Worm (Caenorhabditis elegans): Measurements from ENCODE around the gene raga-1.

Gene raga-1

ce11 chrII:11333846-11334638, 32.9 kb downstream of the raga-1 start (continued):
- TF ChIP-seq snpc-4 (GFP tag; optimal IDR thresholded peaks at IDR 0.05) (no peak), snpc-4 (tag; optimal IDR thresholded peaks at IDR 0.05) (peak; percentile 65 to 94 (median 93)), cebp-2 (GFP tag; IDR thresholded peaks at IDR 0.05) (peak; percentile 85; the same call in 1 of the 2 replicates), K12H6.12 (tag; optimal IDR thresholded peaks at IDR 0.05) (no peak), ama-1 (optimal IDR thresholded peaks at IDR 0.05) (no peak), ama-1 (GFP tag; optimal IDR thresholded peaks at IDR 0.05) (peak in 1 of 2 experiments; percentile 48), ets-4 (GFP tag; optimal IDR thresholded peaks at IDR 0.05) (no peak), B0035.1 (tag; optimal IDR thresholded peaks at IDR 0.05) (no peak), F10E7.11 (tag; optimal IDR thresholded peaks at IDR 0.05) (no peak), die-1 (tag; optimal IDR thresholded peaks at IDR 0.05) (peak; percentile 13), rpc-1 (optimal IDR thresholded peaks at IDR 0.05) (peak; percentile 60), rpc-1 (tag; optimal IDR thresholded peaks at IDR 0.05) (peak; percentile 73), attf-6 (GFP tag; IDR thresholded peaks at IDR 0.05) (no peak), lin-26 (GFP tag; IDR thresholded peaks at IDR 0.05) (peak; percentile 84), lin-40 (tag; optimal IDR thresholded peaks at IDR 0.05) (peak; percentile 7), nhr-80 (tag; optimal IDR thresholded peaks at IDR 0.05) (peak; percentile 48), ztf-25 (GFP tag; IDR thresholded peaks at IDR 0.05) (peak; percentile 62; the same call in 1 of the 2 replicates), nhr-179 (tag; optimal IDR thresholded peaks at IDR 0.05) (no peak), B0019.2 (GFP tag; conservative IDR thresholded peaks at IDR 0.05) (no peak), lsy-27 (tag; optimal IDR thresholded peaks at IDR 0.05; ENCODE audit: borderline replicate concordance, insufficient read depth) (no peak), T07F8.4 (tag; optimal IDR thresholded peaks at IDR 0.05) (no peak), ceh-100 (GFP tag; IDR thresholded peaks at IDR 0.05) (peak; percentile 53; the same call in 1 of the 2 replicates), lsl-1 (GFP tag; optimal IDR thresholded peaks at IDR 0.05) (peak; percentile 17), lag-1 (GFP tag; IDR thresholded peaks at IDR 0.05) (no peak), F22D6.2 (tag; optimal IDR thresholded peaks at IDR 0.05) (no peak), ceh-79 (tag; optimal IDR thresholded peaks at IDR 0.05) (no peak), pbrm-1 (GFP tag; IDR thresholded peaks at IDR 0.05) (0 out of 2 replicates have a peak, but pooled peaks have one; percentile 28), aptf-2 (GFP tag; conservative IDR thresholded peaks at IDR 0.05) (no peak), ceh-91 (GFP tag; IDR thresholded peaks at IDR 0.05) (no peak), F23B12.7 (tag; optimal IDR thresholded peaks at IDR 0.05; ENCODE audit: insufficient read depth) (no peak), efl-1 (GFP tag; optimal IDR thresholded peaks at IDR 0.05) (peak; percentile 54), akir-1 (GFP tag; optimal IDR thresholded peaks at IDR 0.05) (no peak), rec-8 (tag; optimal IDR thresholded peaks at IDR 0.05) (no peak), bed-1 (GFP tag; IDR thresholded peaks at IDR 0.05) (0 out of 2 replicates have a peak, but pooled peaks have one; percentile 5), ceh-40 (GFP tag; IDR thresholded peaks at IDR 0.05) (no peak), rcor-1 (GFP tag; IDR thresholded peaks at IDR 0.05) (peak; percentile 40), tbx-9 (tag; optimal IDR thresholded peaks at IDR 0.05; ENCODE audit: borderline replicate concordance) (no peak), ztf-28 (GFP tag; IDR thresholded peaks at IDR 0.05) (no peak), nfya-2 (GFP tag; IDR thresholded peaks at IDR 0.05) (no peak), athp-1 (tag; optimal IDR thresholded peaks at IDR 0.05) (no peak), chd-7 (tag; optimal IDR thresholded peaks at IDR 0.05) (no peak), madf-6 (GFP tag; IDR thresholded peaks at IDR 0.05) (peak; percentile 72), ekl-4 (GFP tag; IDR thresholded peaks at IDR 0.05) (peak; percentile 34; the same call in 1 of the 2 replicates), zfh-2 (GFP tag; conservative IDR thresholded peaks at IDR 0.05) (peak; percentile 37; the same call in 1 of the 2 replicates), nfyb-1 (GFP tag; IDR thresholded peaks at IDR 0.05) (peak; percentile 57), hrde-1 (tag; optimal IDR thresholded peaks at IDR 0.05; ENCODE audit: borderline replicate concordance) (no peak), pha-4 (tag; optimal IDR thresholded peaks at IDR 0.05) (no peak)

Data from whole organism, young adult.